Worm (Caenorhabditis elegans) whole organism, L4/young adult: ENCODE measurements around the gene srz-62.

Experiments
- W03F9.2 ChIP-seq: fragments of 150-350 bp; optimal IDR thresholded peaks from 2 replicates; lab custom pipeline; 2014; ENCODE audit warnings: missing biosample characterization, missing genetic modification characterization
- dao-5 ChIP-seq: sonication (generic microtip); optimal IDR thresholded peaks from 2 replicates; lab custom pipeline; 2016; ENCODE audit warnings: missing genotype, missing genetic modification characterization, moderate library complexity, missing compliant biosample characterization
- him-1 ChIP-seq: sonication (generic microtip); optimal IDR thresholded peaks from 2 replicates; lab custom pipeline; 2016; ENCODE audit warnings: missing genotype, missing genetic modification reagents, missing genetic modification characterization, missing compliant biosample characterization

- TF ChIP-seq dao-5 (no peak), W03F9.2 (tag; lab: Kevin White, UChicago) (no peak), him-1 (tag; lab: Kevin White, UChicago) (no peak)
Observed at ce11 chrIV:3909114-3909513, 8.8 kb downstream of the srz-62 start, which contains the start of gene F56D6.13.
